Fruit fly (Drosophila melanogaster) whole organism, embryonic: ENCODE data around the gene Cpr67Fa1.

Experiments
- Antp ChIP-seq: fragments of 200-800 bp; sonication (Bioruptor generic); optimal IDR thresholded peaks from 3 replicates; lab custom pipeline; 2016; ENCODE audit warnings: missing biosample characterization, missing genetic modification characterization
- Blimp-1 ChIP-seq: fragments of 200-800 bp; sonication (Bioruptor generic); optimal IDR thresholded peaks from 3 replicates; lab custom pipeline; 2018; ENCODE audit warnings: missing biosample characterization, missing genetic modification characterization, mild to moderate bottlenecking, moderate library complexity, missing genetic modification reagents
- CG10209 ChIP-seq: fragments of 200-800 bp; sonication (Bioruptor generic); optimal IDR thresholded peaks from 3 replicates; lab custom pipeline; 2017; ENCODE audit warnings: missing biosample characterization, mild to moderate bottlenecking, missing genetic modification characterization, missing genetic modification reagents
- CG10267 ChIP-seq: fragments of 200-800 bp; sonication (Bioruptor generic); optimal IDR thresholded peaks from 2 replicates; lab custom pipeline; 2018; ENCODE audit warnings: missing biosample characterization, mild to moderate bottlenecking, missing genetic modification characterization, moderate library complexity
- CG12744 ChIP-seq: fragments of 200-800 bp; sonication (Bioruptor generic); optimal IDR thresholded peaks from 2 replicates; lab custom pipeline; 2016; ENCODE audit warnings: missing biosample characterization, missing genetic modification characterization
- CG13775 ChIP-seq: fragments of 200-800 bp; sonication (Bioruptor generic); optimal IDR thresholded peaks from 3 replicates; lab custom pipeline; 2017; ENCODE audit warnings: missing biosample characterization, mild to moderate bottlenecking, missing genetic modification characterization
- CG14860 ChIP-seq: fragments of 200-800 bp; sonication (Bioruptor generic); IDR thresholded peaks from 3 replicates; pipeline ENCODE4 v1.3.6; 2022; ENCODE audit warnings: missing biosample characterization, missing genetic modification characterization; ENCODE audit not compliant: partially characterized antibody
- CG1529 ChIP-seq: fragments of 200-800 bp; sonication (Bioruptor generic); optimal IDR thresholded peaks from 3 replicates; lab custom pipeline; 2018; ENCODE audit warnings: missing biosample characterization, missing genetic modification characterization
- CG15601 ChIP-seq: fragments of 200-800 bp; sonication (Bioruptor generic); optimal IDR thresholded peaks from 3 replicates; lab custom pipeline; 2019; ENCODE audit warnings: missing biosample characterization, mild to moderate bottlenecking, missing genetic modification characterization, moderate library complexity
- CG17186 ChIP-seq: fragments of 200-800 bp; sonication (Bioruptor generic); optimal IDR thresholded peaks from 3 replicates; lab custom pipeline; 2017; ENCODE audit warnings: missing biosample characterization, missing genetic modification reagents, missing genetic modification characterization
- CG17385 ChIP-seq: fragments of 200-800 bp; sonication (Bioruptor generic); optimal IDR thresholded peaks from 3 replicates; lab custom pipeline; 2018; ENCODE audit warnings: missing biosample characterization, mild to moderate bottlenecking, missing genetic modification characterization
- CG17829 ChIP-seq: fragments of 200-800 bp; optimal IDR thresholded peaks from 2 replicates; lab custom pipeline; 2019; ENCODE audit warnings: missing biosample characterization, mild to moderate bottlenecking, missing genetic modification characterization, moderate library complexity
- CG2199 ChIP-seq: fragments of 200-800 bp; sonication (Bioruptor generic); IDR thresholded peaks from 3 replicates; pipeline ENCODE4 v1.3.6; 2022; ENCODE audit warnings: missing biosample characterization, missing genetic modification characterization
- CG2678 ChIP-seq: fragments of 200-800 bp; sonication (Bioruptor generic); optimal IDR thresholded peaks from 3 replicates; lab custom pipeline; 2019; ENCODE audit warnings: missing biosample characterization, mild to moderate bottlenecking, missing genetic modification characterization, moderate library complexity
- CG30431 ChIP-seq: fragments of 200-800 bp; sonication (Bioruptor generic); optimal IDR thresholded peaks from 2 replicates; lab custom pipeline; 2017; ENCODE audit warnings: missing biosample characterization, missing genetic modification characterization
- CG31441 ChIP-seq: fragments of 200-800 bp; sonication (Bioruptor generic); IDR thresholded peaks from 2 replicates; pipeline ENCODE4 v1.3.6; 2022; ENCODE audit warnings: missing biosample characterization, missing genetic modification characterization
- CG32767 ChIP-seq: fragments of 200-800 bp; sonication (Bioruptor generic); IDR thresholded peaks from 2 replicates; pipeline ENCODE4 v1.3.6; 2022; ENCODE audit warnings: missing biosample characterization, missing genetic modification characterization
- CG3281 ChIP-seq: fragments of 200-800 bp; sonication (Bioruptor generic); optimal IDR thresholded peaks from 3 replicates; lab custom pipeline; 2017; ENCODE audit warnings: missing biosample characterization, mild to moderate bottlenecking, missing genetic modification characterization
- CG4424 ChIP-seq: fragments of 200-800 bp; sonication (Bioruptor generic); optimal IDR thresholded peaks from 3 replicates; lab custom pipeline; 2016; ENCODE audit warnings: missing biosample characterization, missing genetic modification characterization
- CG5180 ChIP-seq: fragments of 200-800 bp; sonication (Bioruptor generic); optimal IDR thresholded peaks from 3 replicates; lab custom pipeline; 2017; ENCODE audit warnings: missing biosample characterization, missing genetic modification characterization, mild to moderate bottlenecking, moderate library complexity, missing genetic modification reagents
- CG6654 ChIP-seq: fragments of 200-800 bp; sonication (Bioruptor generic); optimal IDR thresholded peaks from 2 replicates; lab custom pipeline; 2017; ENCODE audit warnings: missing biosample characterization, mild to moderate bottlenecking, missing genetic modification characterization
- CG8765 ChIP-seq: fragments of 200-800 bp; sonication (Bioruptor generic); IDR thresholded peaks from 2 replicates; pipeline ENCODE4 v1.3.6; 2022; ENCODE audit warnings: missing biosample characterization, missing genetic modification characterization
- CoRest ChIP-seq: fragments of 200-800 bp; sonication (Bioruptor generic); optimal IDR thresholded peaks from 3 replicates; lab custom pipeline; 2018; ENCODE audit warnings: missing biosample characterization, mild to moderate bottlenecking, missing genetic modification characterization, moderate library complexity
- Ets97D ChIP-seq: fragments of 200-800 bp; sonication (Bioruptor generic); optimal IDR thresholded peaks from 3 replicates; lab custom pipeline; 2016; ENCODE audit warnings: missing biosample characterization, missing genetic modification characterization
- GATAe ChIP-seq: fragments of 200-800 bp; sonication (Bioruptor generic); conservative IDR thresholded peaks from 2 replicates; pipeline ENCODE4 v1.3.6; 2022; ENCODE audit warnings: missing biosample characterization, missing genetic modification characterization
- Mes4 ChIP-seq: fragments of 200-800 bp; sonication (Bioruptor generic); optimal IDR thresholded peaks from 2 replicates; lab custom pipeline; 2016; ENCODE audit warnings: missing biosample characterization, missing genetic modification characterization
- NC2α ChIP-seq: fragments of 200-800 bp; sonication (Bioruptor generic); optimal IDR thresholded peaks from 2 replicates; lab custom pipeline; 2016; ENCODE audit warnings: missing biosample characterization, missing genetic modification characterization
- Nf-YC ChIP-seq: fragments of 200-800 bp; optimal IDR thresholded peaks from 3 replicates; lab custom pipeline; 2019; ENCODE audit warnings: missing biosample characterization, mild to moderate bottlenecking, missing genetic modification characterization, moderate library complexity
- Sry-β ChIP-seq: fragments of 200-800 bp; sonication (Bioruptor generic); optimal IDR thresholded peaks from 2 replicates; lab custom pipeline; 2018; ENCODE audit warnings: missing biosample characterization, mild to moderate bottlenecking, missing genetic modification characterization, moderate library complexity
- az2 ChIP-seq: fragments of 200-800 bp; sonication (Bioruptor generic); optimal IDR thresholded peaks from 3 replicates; lab custom pipeline; 2016; ENCODE audit warnings: missing biosample characterization, missing genetic modification characterization
- cad ChIP-seq: fragments of >200 bp; optimal IDR thresholded peaks from 2 replicates; lab custom pipeline; 2017; ENCODE audit warnings: missing biosample characterization, missing genetic modification characterization
- ci ChIP-seq: fragments of 200-800 bp; sonication (Bioruptor generic); IDR thresholded peaks from 3 replicates; pipeline ENCODE4 v1.3.6; 2022; ENCODE audit warnings: missing biosample characterization, missing genetic modification characterization
- dimm ChIP-seq: fragments of 200-800 bp; sonication (Bioruptor generic); IDR thresholded peaks from 2 replicates; pipeline ENCODE4 v1.3.6; 2022; ENCODE audit warnings: missing biosample characterization, missing genetic modification characterization
- gro ChIP-seq: fragments of 200-800 bp; sonication (Bioruptor generic); optimal IDR thresholded peaks from 2 replicates; lab custom pipeline; 2016; ENCODE audit warnings: missing biosample characterization, missing genetic modification characterization
- ind ChIP-seq: fragments of 200-800 bp; sonication (Bioruptor generic); optimal IDR thresholded peaks from 3 replicates; lab custom pipeline; 2016; ENCODE audit warnings: missing biosample characterization, missing genetic modification characterization
- jing ChIP-seq: fragments of 200-800 bp; sonication (Bioruptor generic); optimal IDR thresholded peaks from 2 replicates; lab custom pipeline; 2018; ENCODE audit warnings: missing biosample characterization, mild to moderate bottlenecking, missing genetic modification characterization
- kay ChIP-seq: fragments of 200-800 bp; sonication (Bioruptor generic); optimal IDR thresholded peaks from 2 replicates; lab custom pipeline; 2016; ENCODE audit warnings: missing biosample characterization, missing genetic modification characterization
- lola ChIP-seq, 3 experiments: fragments of >200 bp in 2 of 3; fragments of 200-800 bp in 1 of 3; sonication (Bioruptor generic) in 1 of 3; optimal IDR thresholded peaks; 2 replicates each; lab custom pipeline; 2017 to 2019; ENCODE audit warnings: missing biosample characterization in 3 of 3, missing genetic modification characterization in 3 of 3, mild to moderate bottlenecking in 1 of 3, moderate library complexity in 1 of 3
- phol ChIP-seq: fragments of 200-800 bp; sonication (Bioruptor generic); optimal IDR thresholded peaks from 3 replicates; lab custom pipeline; 2018; ENCODE audit warnings: missing biosample characterization, mild to moderate bottlenecking, missing genetic modification characterization, moderate library complexity
- rib ChIP-seq: fragments of 200-800 bp; sonication (Bioruptor generic); IDR thresholded peaks from 2 replicates; pipeline ENCODE4 v1.3.6; 2022; ENCODE audit warnings: missing biosample characterization, missing genetic modification characterization
- sim ChIP-seq: fragments of 200-800 bp; sonication (Bioruptor generic); IDR thresholded peaks from 2 replicates; pipeline ENCODE4 v1.3.6; 2022; ENCODE audit warnings: missing biosample characterization, missing genetic modification characterization
- stc ChIP-seq: fragments of 200-800 bp; sonication (Bioruptor generic); IDR thresholded peaks from 2 replicates; pipeline ENCODE4 v1.3.6; 2022; ENCODE audit warnings: missing biosample characterization, missing genetic modification characterization
- sug ChIP-seq: fragments of 200-800 bp; optimal IDR thresholded peaks from 2 replicates; lab custom pipeline; 2019; ENCODE audit warnings: missing biosample characterization, mild to moderate bottlenecking, missing genetic modification characterization, moderate library complexity
- tna ChIP-seq: fragments of 200-800 bp; sonication (Bioruptor generic); IDR thresholded peaks from 2 replicates; pipeline ENCODE4 v1.3.6; 2022; ENCODE audit warnings: missing biosample characterization, missing genetic modification characterization; ENCODE audit not compliant: partially characterized antibody
- trem ChIP-seq: fragments of 200-800 bp; optimal IDR thresholded peaks from 3 replicates; lab custom pipeline; 2019; ENCODE audit warnings: missing biosample characterization, mild to moderate bottlenecking, missing genetic modification characterization, moderate library complexity
- twi ChIP-seq: fragments of 200-800 bp; optimal IDR thresholded peaks from 2 replicates; lab custom pipeline; 2019; ENCODE audit warnings: missing biosample characterization, mild to moderate bottlenecking, missing genetic modification characterization, moderate library complexity
- tx ChIP-seq: fragments of 200-800 bp; sonication (Bioruptor generic); optimal IDR thresholded peaks from 2 replicates; lab custom pipeline; 2016; ENCODE audit warnings: missing biosample characterization, missing genetic modification characterization
- zen2 ChIP-seq: fragments of 200-800 bp; sonication (Bioruptor generic); IDR thresholded peaks from 3 replicates; pipeline ENCODE4 v1.3.6; 2022; ENCODE audit warnings: missing biosample characterization, missing genetic modification characterization; ENCODE audit not compliant: partially characterized antibody

Cpr67Fa1 gene

DNA sequence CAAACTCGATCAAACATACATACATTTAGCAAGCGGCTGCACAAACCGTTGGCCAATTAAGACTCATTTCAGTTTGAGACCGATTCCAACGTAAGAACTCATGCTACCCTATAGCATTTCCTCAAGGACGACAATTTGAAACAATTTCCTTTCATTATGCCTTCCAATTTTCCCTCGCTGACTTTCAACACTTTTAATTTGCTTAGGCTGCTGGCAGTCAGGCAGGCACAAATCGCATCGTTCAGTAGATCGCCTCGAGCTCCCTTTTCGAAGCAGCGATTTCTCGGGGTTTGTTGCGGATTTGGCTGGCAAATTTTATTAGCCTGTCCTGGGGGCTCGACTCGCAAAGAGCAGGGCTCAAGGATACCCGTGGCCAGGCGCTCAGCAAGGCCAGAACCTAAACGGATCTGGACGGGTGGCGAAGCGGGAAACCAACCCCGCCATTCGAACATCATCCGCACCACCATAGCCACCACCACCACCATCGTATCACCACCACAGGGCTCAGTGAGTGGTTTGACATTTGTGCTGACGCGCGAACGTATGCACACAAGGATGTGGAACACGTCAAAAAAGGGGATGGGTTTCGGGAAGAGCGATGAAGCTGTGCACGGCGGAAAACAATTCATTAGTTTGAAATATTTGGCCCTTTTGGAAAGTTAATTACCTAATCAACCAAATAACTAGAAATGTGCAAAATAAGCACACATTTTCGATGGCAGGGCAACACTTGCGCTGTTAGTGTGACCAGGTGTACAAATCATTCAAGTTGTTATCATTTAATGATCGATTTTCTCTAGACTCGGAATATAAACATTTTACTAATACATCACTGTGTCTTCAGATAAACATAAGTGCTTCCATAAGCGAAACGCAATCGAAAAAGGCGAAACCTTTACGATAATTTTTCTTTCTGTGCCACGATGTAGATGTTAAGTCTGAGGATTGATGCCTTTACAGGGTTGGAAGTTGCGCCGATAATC lies 45.0 kb upstream of the Cpr67Fa1 start (continued):
- TF ChIP-seq CG6654 (GFP tag; lab: Kevin White, UChicago) (peak; percentile 1), zen2 (GFP tag; lab: Robert Waterston, UW) (no peak), jing (peak; percentile 30), rib (GFP tag; lab: Robert Waterston, UW) (no peak), trem (tag; lab: Kevin White, UChicago) (peak; percentile 20), CG17186 (GFP tag; lab: Kevin White, UChicago) (peak; percentile 37), Mes4 (peak; percentile 27), CG3281 (GFP tag; lab: Kevin White, UChicago) (no peak), CG31441 (GFP tag; lab: Robert Waterston, UW) (peak; percentile 72), cad (GFP tag; lab: Kevin White, UChicago) (no peak), CG5180 (peak; percentile 17), CG12744 (GFP tag; lab: Kevin White, UChicago) (no peak), CoRest (tag; lab: Kevin White, UChicago) (peak; percentile 55), ci (GFP tag; lab: Robert Waterston, UW) (peak; percentile 49; the same call in 1 of the 3 replicates), NC2α (GFP tag; lab: Kevin White, UChicago) (peak; percentile 35), Blimp-1 (GFP tag; lab: Kevin White, UChicago) (peak; percentile 56), CG10209 (GFP tag; lab: Kevin White, UChicago) (peak; percentile 39), CG30431 (GFP tag; lab: Kevin White, UChicago) (peak; percentile 54), twi (tag; lab: Kevin White, UChicago) (peak; percentile 20), CG17385 (GFP tag; lab: Kevin White, UChicago) (peak; percentile 15), gro (GFP tag; lab: Kevin White, UChicago) (no peak), sug (no peak), kay (GFP tag; lab: Kevin White, UChicago) (no peak), CG17829 (tag; lab: Kevin White, UChicago) (peak; percentile 53), Sry-β (peak; percentile 20), CG2199 (GFP tag; lab: Robert Waterston, UW) (peak; percentile 80; the same call in 1 of the 3 replicates), CG14860 (GFP tag; lab: Robert Waterston, UW) (no peak), CG32767 (GFP tag; lab: Robert Waterston, UW) (no peak), CG8765 (GFP tag; lab: Robert Waterston, UW) (no peak), Ets97D (no peak), phol (tag; lab: Kevin White, UChicago) (peak; percentile 74), CG1529 (GFP tag; lab: Kevin White, UChicago) (peak; percentile 12), az2 (peak; percentile 2), lola (GFP tag; optimal IDR thresholded peaks at IDR 0.05; lab: Kevin White, UChicago) (peak in 1 of 3 experiments; percentile 79), sim (GFP tag; lab: Robert Waterston, UW) (no peak), Antp (GFP tag; lab: Kevin White, UChicago) (no peak), CG13775 (GFP tag; lab: Kevin White, UChicago) (peak; percentile 38), CG15601 (tag; lab: Kevin White, UChicago) (peak; percentile 48), tx (GFP tag; lab: Kevin White, UChicago) (no peak), stc (GFP tag; lab: Robert Waterston, UW) (no peak), Nf-YC (tag; lab: Kevin White, UChicago) (no peak), tna (GFP tag; lab: Robert Waterston, UW) (0 out of 2 replicates have a peak, but pooled peaks have one; percentile 27), dimm (GFP tag; lab: Robert Waterston, UW) (no peak), CG4424 (GFP tag; lab: Kevin White, UChicago) (peak; percentile 58), CG2678 (tag; lab: Kevin White, UChicago) (peak; percentile 57), ind (GFP tag; lab: Kevin White, UChicago) (peak; percentile 31), GATAe (GFP tag; lab: Robert Waterston, UW) (no peak), CG10267 (tag; lab: Kevin White, UChicago) (peak; percentile 58)
